Fruit fly (Drosophila melanogaster): ENCODE data around the gene CG7656.

DNA sequence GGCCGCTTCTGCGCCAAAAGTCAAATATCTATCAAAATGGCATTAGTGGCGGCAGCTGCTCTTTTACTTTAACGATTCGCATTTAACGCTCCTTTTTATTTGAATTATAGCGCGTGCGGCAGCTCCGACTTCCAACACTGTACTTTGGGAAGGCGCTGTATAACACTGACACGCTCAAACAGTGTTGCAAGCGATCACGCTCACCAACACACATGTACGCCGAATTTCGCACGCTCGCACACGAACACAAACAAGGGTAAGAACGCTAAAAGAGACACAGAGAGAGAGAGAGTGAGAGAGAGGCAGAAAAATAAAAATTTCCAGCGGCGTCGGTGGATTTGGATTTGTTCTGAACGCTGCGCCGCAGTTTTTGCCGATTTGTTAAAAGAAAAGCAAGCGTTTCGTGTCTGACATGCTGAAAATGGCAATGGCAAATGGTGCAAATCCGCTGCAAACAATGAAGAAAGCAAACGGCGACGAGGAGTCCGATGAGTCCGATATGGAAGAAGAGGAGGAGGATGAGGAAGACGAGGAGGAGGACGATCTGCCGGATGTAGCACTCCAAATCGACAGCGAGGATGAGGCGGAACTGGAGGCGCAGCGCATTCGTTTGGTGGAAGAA lies 31.8 kb upstream of the CG7656 start, which contains the start of gene Phs:
- TF ChIP-seq psq (optimal IDR thresholded peaks at IDR 0.05) (no peak), usp (GFP tag; optimal IDR thresholded peaks at IDR 0.05) (no peak), CG8478 (optimal IDR thresholded peaks at IDR 0.05) (no peak), pan (optimal IDR thresholded peaks at IDR 0.05) (no peak), Dll (optimal IDR thresholded peaks at IDR 0.05) (peak; percentile 84)

Data from whole organism.